Worm (Caenorhabditis elegans): ENCODE data around the gene E04F6.8.

- TF ChIP-seq elt-3 (tag; optimal IDR thresholded peaks at IDR 0.05) (no peak), zip-8 (tag; optimal IDR thresholded peaks at IDR 0.05) (no peak), nhr-2 (tag; optimal IDR thresholded peaks at IDR 0.05) (no peak), unc-120 (tag; optimal IDR thresholded peaks at IDR 0.05; ENCODE audit: poor library complexity, severe bottlenecking) (no peak), unc-62 (GFP tag; optimal IDR thresholded peaks at IDR 0.05) (no peak), nhr-12 (tag; optimal IDR thresholded peaks at IDR 0.05) (no peak), unc-39 (tag; optimal IDR thresholded peaks at IDR 0.05) (no peak), ztf-11 (tag; optimal IDR thresholded peaks at IDR 0.05) (no peak), nhr-237 (tag; optimal IDR thresholded peaks at IDR 0.05) (no peak)
Observed at ce11 chrII:7186117-7186516, 25.1 kb downstream of the E04F6.8 start.
